Worm (Caenorhabditis elegans): ENCODE measurements around the gene C18H7.11.

C18H7.11 gene

ce11 chrIV:596292-596952 lies at the start of gene C18H7.11, which contains the start of gene C18H7.7:
TSS of gene C18H7.11 (plus strand) at chrIV:596902.
TSS of gene C18H7.7 (minus strand) at chrIV:596392.
- no peak for TF ChIP-seq unc-62 (GFP tag; optimal IDR thresholded peaks at IDR 0.05)

ce11 chrIV:548000-548399 lies 48.7 kb upstream of the C18H7.11 start, which contains the start of gene F56A11.4:
TSS of gene F56A11.4 (plus strand) at chrIV:548300.
- TF ChIP-seq unc-62 (GFP tag; optimal IDR thresholded peaks at IDR 0.05) = no peak

- TF ChIP-seq unc-62 (GFP tag; optimal IDR thresholded peaks at IDR 0.05) = no peak
Measured at ce11 chrIV:551923-552322, 44.8 kb upstream of the C18H7.11 start.

- no peak for TF ChIP-seq unc-62 (GFP tag; optimal IDR thresholded peaks at IDR 0.05)
Measured at ce11 chrIV:554005-554404, 42.7 kb upstream of the C18H7.11 start.

ce11 chrIV:558735-559284 lies 37.9 kb upstream of the C18H7.11 start, which contains the start of gene efn-4:
TSS of gene efn-4 (plus strand) at chrIV:559234.
- no peak for TF ChIP-seq unc-62 (GFP tag; optimal IDR thresholded peaks at IDR 0.05)

ce11 chrIV:560314-560713 lies 36.4 kb upstream of the C18H7.11 start:
- no peak for TF ChIP-seq unc-62 (GFP tag; optimal IDR thresholded peaks at IDR 0.05)

ce11 chrIV:560780-561179 lies 35.9 kb upstream of the C18H7.11 start:
- TF ChIP-seq unc-62 (GFP tag; optimal IDR thresholded peaks at IDR 0.05) = no peak

ce11 chrIV:563417-563816 lies 33.3 kb upstream of the C18H7.11 start:
- no peak for TF ChIP-seq unc-62 (GFP tag; optimal IDR thresholded peaks at IDR 0.05)

ce11 chrIV:564000-564399 lies 32.7 kb upstream of the C18H7.11 start:
- no peak for TF ChIP-seq unc-62 (GFP tag; optimal IDR thresholded peaks at IDR 0.05)

- TF ChIP-seq unc-62 (GFP tag; optimal IDR thresholded peaks at IDR 0.05) = no peak
Measured at ce11 chrIV:570799-571300, 25.9 kb upstream of the C18H7.11 start, which contains the start of gene F56A11.5. TSS of gene F56A11.5 (minus strand) at chrIV:570849.

ce11 chrIV:572487-572886 lies 24.2 kb upstream of the C18H7.11 start, which contains the start of gene gex-2:
TSS of gene gex-2 (plus strand) at chrIV:572769.
- TF ChIP-seq unc-62 (GFP tag; optimal IDR thresholded peaks at IDR 0.05) = no peak

ce11 chrIV:580512-580911 lies 16.2 kb upstream of the C18H7.11 start:
- no peak for TF ChIP-seq unc-62 (GFP tag; optimal IDR thresholded peaks at IDR 0.05)

ce11 chrIV:582130-582529 lies 14.6 kb upstream of the C18H7.11 start, which contains the start of gene F56A11.6:
TSS of gene F56A11.6 (minus strand) at chrIV:582230.
- TF ChIP-seq unc-62 (GFP tag; optimal IDR thresholded peaks at IDR 0.05) = no peak

- TF ChIP-seq unc-62 (GFP tag; optimal IDR thresholded peaks at IDR 0.05) = no peak
Measured at ce11 chrIV:584039-584438, 12.7 kb upstream of the C18H7.11 start.

- TF ChIP-seq unc-62 (GFP tag; optimal IDR thresholded peaks at IDR 0.05) = no peak
Measured at ce11 chrIV:587729-588128, 9.0 kb upstream of the C18H7.11 start, which contains the start of gene C18H7.12. TSS of gene C18H7.12 (minus strand) at chrIV:587829.

- TF ChIP-seq unc-62 (GFP tag; optimal IDR thresholded peaks at IDR 0.05) = no peak
Measured at ce11 chrIV:592382-592781, 4.3 kb upstream of the C18H7.11 start, which contains the start of gene C18H7.6. TSS of gene C18H7.6 (minus strand) at chrIV:592485.

ce11 chrIV:593029-593428 lies 3.7 kb upstream of the C18H7.11 start, which contains the start of gene C18H7.4:
TSS of gene C18H7.4 (plus strand) at chrIV:593329.
- no peak for TF ChIP-seq unc-62 (GFP tag; optimal IDR thresholded peaks at IDR 0.05)
